Fruit fly (Drosophila melanogaster) Kc167 (cell line): ENCODE results near the gene Timp.

ENCODE experiments used
- Myc ChIP-seq: fragments of >200 bp; optimal IDR thresholded peaks from 2 replicates; lab custom pipeline; 2017; ENCODE audit warnings: missing external identifiers
- Sin3A ChIP-seq: fragments of >200 bp; optimal IDR thresholded peaks from 2 replicates; lab custom pipeline; 2018; ENCODE audit warnings: missing external identifiers
- h ChIP-seq: fragments of >200 bp; optimal IDR thresholded peaks from 3 replicates; lab custom pipeline; 2018; ENCODE audit warnings: missing external identifiers
- insv ChIP-seq: fragments of >200 bp; optimal IDR thresholded peaks from 3 replicates; lab custom pipeline; 2018; ENCODE audit warnings: missing external identifiers
- psq ChIP-seq: fragments of >200 bp; optimal IDR thresholded peaks from 2 replicates; lab custom pipeline; 2017; ENCODE audit warnings: missing external identifiers
- ttk ChIP-seq: sonication (Bioruptor generic); optimal IDR thresholded peaks from 2 replicates; lab custom pipeline; 2017; ENCODE audit warnings: missing external identifiers

- TF ChIP-seq psq (lab: Kevin White, UChicago) = no peak
- TF ChIP-seq Sin3A (lab: Kevin White, UChicago) = no peak
- no peak for TF ChIP-seq Myc
- TF ChIP-seq insv (lab: Kevin White, UChicago) = no peak
- TF ChIP-seq h (lab: Kevin White, UChicago) = no peak
- no peak for TF ChIP-seq ttk (lab: Kevin White, UChicago)
Observed at dm6 chr3R:10168483-10169064, 44.2 kb downstream of the Timp start.
